Worm (Caenorhabditis elegans) whole organism, young adult: ENCODE measurements around the gene C35A5.10.

Experiments used
- B0019.2 ChIP-seq: fragments of 200-800 bp; sonication (Bioruptor generic); conservative IDR thresholded peaks from 2 replicates; pipeline ENCODE4 v1.3.6; 2022; ENCODE audit warnings: missing genetic modification reagents, missing genetic modification characterization, missing compliant biosample characterization
- F10E7.11 ChIP-seq: sonication (generic microtip); optimal IDR thresholded peaks from 2 replicates; lab custom pipeline; 2017; ENCODE audit warnings: mild to moderate bottlenecking, missing genetic modification characterization, moderate library complexity, missing compliant biosample characterization
- F39B2.1 ChIP-seq: fragments of 200-800 bp; sonication (Bioruptor generic); IDR thresholded peaks from 2 replicates; pipeline ENCODE4 v1.3.6; 2022; ENCODE audit warnings: missing genetic modification reagents, missing genetic modification characterization, missing compliant biosample characterization
- F55B11.4 ChIP-seq: sonication (generic microtip); optimal IDR thresholded peaks from 2 replicates; lab custom pipeline; 2016; ENCODE audit warnings: missing compliant biosample characterization, missing genetic modification characterization, borderline replicate concordance; ENCODE audit not compliant: insufficient read depth
- F57C9.4 ChIP-seq: sonication (generic microtip); optimal IDR thresholded peaks from 2 replicates; lab custom pipeline; 2017; ENCODE audit warnings: mild to moderate bottlenecking, missing genetic modification characterization, missing compliant biosample characterization
- Y95B8A.8 ChIP-seq: fragments of 200-800 bp; sonication (Bioruptor generic); IDR thresholded peaks from 2 replicates; pipeline ENCODE4 v1.3.6; 2022; ENCODE audit warnings: missing genetic modification reagents, missing genetic modification characterization, missing compliant biosample characterization
- aptf-2 ChIP-seq: fragments of 200-800 bp; sonication (Bioruptor generic); conservative IDR thresholded peaks from 2 replicates; pipeline ENCODE4 v1.3.6; 2022; ENCODE audit warnings: missing genetic modification reagents, missing genetic modification characterization, missing compliant biosample characterization
- aptf-3 ChIP-seq: fragments of 200-800 bp; sonication (Bioruptor generic); IDR thresholded peaks from 2 replicates; pipeline ENCODE4 v1.3.6; 2022; ENCODE audit warnings: missing genetic modification characterization, missing compliant biosample characterization
- athp-1 ChIP-seq: sonication (generic microtip); optimal IDR thresholded peaks from 2 replicates; lab custom pipeline; 2017; ENCODE audit warnings: mild to moderate bottlenecking, missing genetic modification characterization, missing compliant biosample characterization
- bed-2 ChIP-seq: fragments of 200-800 bp; sonication (Bioruptor generic); IDR thresholded peaks from 2 replicates; pipeline ENCODE4 v1.3.6; 2022; ENCODE audit warnings: missing genetic modification reagents, missing genetic modification characterization, missing compliant biosample characterization
- chd-7 ChIP-seq: sonication (generic microtip); optimal IDR thresholded peaks from 2 replicates; lab custom pipeline; 2016; ENCODE audit warnings: mild to moderate bottlenecking, missing genetic modification characterization, moderate library complexity, missing compliant biosample characterization
- die-1 ChIP-seq: sonication (generic microtip); optimal IDR thresholded peaks from 2 replicates; lab custom pipeline; 2016; ENCODE audit warnings: missing genotype, mild to moderate bottlenecking, missing genetic modification characterization, missing compliant biosample characterization
- dox-1 ChIP-seq: fragments of 200-800 bp; sonication (Bioruptor generic); IDR thresholded peaks from 2 replicates; pipeline ENCODE4 v1.3.6; 2022; ENCODE audit warnings: missing genetic modification reagents, missing genetic modification characterization, missing compliant biosample characterization
- ekl-4 ChIP-seq: fragments of 200-800 bp; sonication (Bioruptor generic); IDR thresholded peaks from 2 replicates; pipeline ENCODE4 v1.3.6; 2022; ENCODE audit warnings: missing genetic modification reagents, missing genetic modification characterization, missing compliant biosample characterization
- him-1 ChIP-seq: sonication (generic microtip); optimal IDR thresholded peaks from 2 replicates; lab custom pipeline; 2016; ENCODE audit warnings: missing genotype, missing genetic modification reagents, missing genetic modification characterization, missing compliant biosample characterization
- hmg-1.2 ChIP-seq: fragments of 200-800 bp; sonication (Bioruptor generic); IDR thresholded peaks from 2 replicates; pipeline ENCODE4 v1.3.6; 2022; ENCODE audit warnings: missing genetic modification reagents, missing genetic modification characterization, missing compliant biosample characterization
- let-607 ChIP-seq, 2 experiments: fragments of 200-800 bp in 1 of 2; sonication (Bioruptor generic) in 1 of 2; sonication (generic microtip) in 1 of 2; optimal IDR thresholded peaks; 2 replicates each; lab custom pipeline; 2016 to 2018; ENCODE audit warnings: mild to moderate bottlenecking in 2 of 2, missing compliant biosample characterization in 2 of 2, missing genetic modification characterization in 2 of 2, moderate library complexity in 2 of 2, missing genotype in 1 of 2
- lin-35 ChIP-seq, 3 experiments: fragments of 150-350 bp in 2 of 3; sonication (generic microtip) in 1 of 3; optimal IDR thresholded peaks; 2 replicates each; lab custom pipeline; 2014 to 2018; ENCODE audit warnings: missing biosample characterization in 3 of 3, missing genetic modification characterization in 3 of 3, missing genetic modification reagents in 3 of 3
- lir-1 ChIP-seq: fragments of 200-800 bp; sonication (Bioruptor generic); conservative IDR thresholded peaks from 2 replicates; pipeline ENCODE4 v1.3.6; 2022; ENCODE audit warnings: missing genetic modification reagents, missing genetic modification characterization, missing compliant biosample characterization
- madf-8 ChIP-seq: fragments of 200-800 bp; sonication (Bioruptor generic); conservative IDR thresholded peaks from 2 replicates; pipeline ENCODE4 v1.3.6; 2022; ENCODE audit warnings: missing genetic modification reagents, missing genetic modification characterization, missing compliant biosample characterization
- mes-4 ChIP-seq: sonication (generic microtip); optimal IDR thresholded peaks from 2 replicates; lab custom pipeline; 2016; ENCODE audit warnings: missing genotype, missing genetic modification characterization, missing compliant biosample characterization
- nhr-27 ChIP-seq: fragments of 200-800 bp; sonication (Bioruptor generic); optimal IDR thresholded peaks from 2 replicates; lab custom pipeline; 2018; ENCODE audit warnings: mild to moderate bottlenecking, missing genetic modification characterization, moderate library complexity, missing compliant biosample characterization
- nhr-80 ChIP-seq: sonication (generic microtip); optimal IDR thresholded peaks from 2 replicates; lab custom pipeline; 2016; ENCODE audit warnings: missing genetic modification characterization, missing compliant biosample characterization
- nhr-90 ChIP-seq: sonication (generic microtip); optimal IDR thresholded peaks from 2 replicates; lab custom pipeline; 2016; ENCODE audit warnings: missing genotype, mild to moderate bottlenecking, missing genetic modification characterization, missing compliant biosample characterization
- pha-4 ChIP-seq: fragments of 150-350 bp; sonication (generic microtip); optimal IDR thresholded peaks from 2 replicates; lab custom pipeline; 2014; ENCODE audit warnings: missing biosample characterization, missing genetic modification reagents, missing genetic modification characterization
- rpc-1 ChIP-seq, 2 experiments: fragments of 150-350 bp in 1 of 2; sonication (generic microtip) in 1 of 2; optimal IDR thresholded peaks; 2 replicates each; lab custom pipeline; 2014 to 2018; ENCODE audit warnings: missing biosample characterization in 1 of 2, missing genetic modification characterization in 1 of 2, missing genetic modification reagents in 1 of 2, missing genotype in 1 of 2
- sdz-38 ChIP-seq: sonication (generic microtip); optimal IDR thresholded peaks from 2 replicates; lab custom pipeline; 2016; ENCODE audit warnings: missing genotype, missing genetic modification characterization, missing compliant biosample characterization
- sea-2 ChIP-seq: fragments of 200-800 bp; sonication (Bioruptor generic); IDR thresholded peaks from 2 replicates; pipeline ENCODE4 v1.3.6; 2022; ENCODE audit warnings: missing genetic modification characterization, missing compliant biosample characterization
- snpc-1.1 ChIP-seq: sonication (generic microtip); optimal IDR thresholded peaks from 2 replicates; lab custom pipeline; 2017; ENCODE audit warnings: missing genetic modification characterization, mild to moderate bottlenecking, missing compliant biosample characterization, antibody characterized with exemption, moderate library complexity, missing genotype, missing genetic modification reagents; ENCODE audit not compliant: insufficient read depth
- somi-1 ChIP-seq: fragments of 200-800 bp; sonication (Bioruptor generic); optimal IDR thresholded peaks from 2 replicates; lab custom pipeline; 2018; ENCODE audit warnings: mild to moderate bottlenecking, missing genetic modification characterization, missing compliant biosample characterization
- tbx-9 ChIP-seq: sonication (generic microtip); optimal IDR thresholded peaks from 2 replicates; lab custom pipeline; 2016; ENCODE audit warnings: borderline replicate concordance, missing genetic modification characterization, inconsistent platforms, missing compliant biosample characterization

Gene C35A5.10

ce11 chrV:10462066-10462465 lies 41.9 kb upstream of the C35A5.10 start, which contains the start of gene chw-1:
TSS of gene chw-1 (plus strand) at chrV:10462282.
- TF ChIP-seq nhr-80 (tag; lab: Kevin White, UChicago) = no peak
- TF ChIP-seq somi-1 (GFP tag; lab: Kevin White, UChicago) = no peak

ce11 chrV:10463276-10463675 lies 40.7 kb upstream of the C35A5.10 start, which contains the start of gene F22E12.3:
TSS of gene F22E12.3 (minus strand) at chrV:10463376.
- TF ChIP-seq pha-4 (no peak), aptf-3 (GFP tag; lab: Robert Waterston, UW) (no peak), F39B2.1 (GFP tag; lab: Robert Waterston, UW) (no peak), sdz-38 (tag; lab: Kevin White, UChicago) (no peak), rpc-1 (optimal IDR thresholded peaks at IDR 0.05; lab: Kevin White, UChicago) (no peak), rpc-1 (tag; optimal IDR thresholded peaks at IDR 0.05; lab: Kevin White, UChicago) (no peak), let-607 (tag; optimal IDR thresholded peaks at IDR 0.05; lab: Kevin White, UChicago) (no peak), him-1 (no peak), snpc-1.1 (tag; lab: Kevin White, UChicago) (no peak), sea-2 (GFP tag; lab: Robert Waterston, UW) (no peak), lin-35 (GFP tag; optimal IDR thresholded peaks at IDR 0.05; lab: Kevin White, UChicago) (no peak), tbx-9 (tag; lab: Kevin White, UChicago) (no peak)

ce11 chrV:10464160-10464559 lies 39.8 kb upstream of the C35A5.10 start:
- no peak for TF ChIP-seq athp-1 (tag; lab: Kevin White, UChicago)
- no peak for TF ChIP-seq Y95B8A.8 (GFP tag; lab: Robert Waterston, UW)
- TF ChIP-seq aptf-2 = no peak
- TF ChIP-seq F57C9.4 (tag; lab: Kevin White, UChicago) = no peak
- TF ChIP-seq madf-8 (GFP tag; lab: Robert Waterston, UW) = no peak
- TF ChIP-seq dox-1 (GFP tag; lab: Robert Waterston, UW) = no peak
- no peak for TF ChIP-seq ekl-4

- TF ChIP-seq F55B11.4 (tag; lab: Kevin White, UChicago) (no peak), aptf-2 (no peak), B0019.2 (no peak), die-1 (tag; lab: Kevin White, UChicago) (no peak)
These were observed 39.2 kb upstream of the C35A5.10 start for ce11 chrV:10464746-10465145.

ce11 chrV:10465478-10465877 lies 38.5 kb upstream of the C35A5.10 start:
- TF ChIP-seq F10E7.11 (tag; lab: Kevin White, UChicago) (no peak), chd-7 (tag; lab: Kevin White, UChicago) (no peak), hmg-1.2 (no peak), lir-1 (no peak), bed-2 (GFP tag; lab: Robert Waterston, UW) (no peak), sea-2 (GFP tag; lab: Robert Waterston, UW) (no peak), nhr-90 (tag; lab: Kevin White, UChicago) (no peak), mes-4 (tag; lab: Kevin White, UChicago) (no peak), nhr-27 (no peak)
